Fruit fly (Drosophila melanogaster) whole organism, pupa: Measurements from ENCODE around the gene CG9757.

ENCODE experiments used
- CG10348 ChIP-seq: fragments of 200-800 bp; sonication (Bioruptor generic); IDR thresholded peaks from 2 replicates; pipeline ENCODE4 v1.3.6; 2022; ENCODE audit warnings: missing biosample characterization, missing genetic modification characterization
- CG12605 ChIP-seq: fragments of 200-800 bp; sonication (Bioruptor generic); IDR thresholded peaks from 2 replicates; pipeline ENCODE4 v1.3.6; 2022; ENCODE audit warnings: missing biosample characterization, missing genetic modification characterization
- CG13204 ChIP-seq: fragments of 200-800 bp; sonication (Bioruptor generic); optimal IDR thresholded peaks from 2 replicates; lab custom pipeline; 2018; ENCODE audit warnings: missing biosample characterization, mild to moderate bottlenecking, missing genetic modification characterization, moderate library complexity
- CG14655 ChIP-seq: fragments of 200-800 bp; sonication (Bioruptor generic); optimal IDR thresholded peaks from 3 replicates; lab custom pipeline; 2017; ENCODE audit warnings: mild to moderate bottlenecking, missing biosample characterization, missing genetic modification reagents, missing genetic modification characterization
- CG15710 ChIP-seq: fragments of 200-800 bp; sonication (Bioruptor generic); optimal IDR thresholded peaks from 2 replicates; lab custom pipeline; 2018; ENCODE audit warnings: missing biosample characterization, mild to moderate bottlenecking, missing genetic modification characterization, moderate library complexity
- CG17806 ChIP-seq: fragments of 200-800 bp; sonication (Bioruptor generic); optimal IDR thresholded peaks from 2 replicates; lab custom pipeline; 2018; ENCODE audit warnings: missing biosample characterization, mild to moderate bottlenecking, missing genetic modification characterization, moderate library complexity
- CG32121 ChIP-seq: fragments of 200-800 bp; sonication (Bioruptor generic); IDR thresholded peaks from 2 replicates; pipeline ENCODE4 v1.3.6; 2022; ENCODE audit warnings: missing biosample characterization, missing genetic modification characterization
- CG34367 ChIP-seq: fragments of 200-800 bp; sonication (Bioruptor generic); optimal IDR thresholded peaks from 2 replicates; lab custom pipeline; 2018; ENCODE audit warnings: missing biosample characterization, mild to moderate bottlenecking, missing genetic modification characterization
- CG4496 ChIP-seq: fragments of 200-800 bp; sonication (Bioruptor generic); IDR thresholded peaks from 3 replicates; pipeline ENCODE4 v1.3.6; 2022; ENCODE audit warnings: missing biosample characterization, missing genetic modification characterization
- CG8159 ChIP-seq: fragments of 200-800 bp; sonication (Bioruptor generic); optimal IDR thresholded peaks from 3 replicates; lab custom pipeline; 2018; ENCODE audit warnings: missing biosample characterization, mild to moderate bottlenecking, missing genetic modification characterization, moderate library complexity
- CG8301 ChIP-seq: fragments of 200-800 bp; sonication (Bioruptor generic); optimal IDR thresholded peaks from 2 replicates; lab custom pipeline; 2018; ENCODE audit warnings: missing biosample characterization, mild to moderate bottlenecking, missing genetic modification characterization
- CG9948 ChIP-seq: fragments of 200-800 bp; sonication (Bioruptor generic); optimal IDR thresholded peaks from 2 replicates; lab custom pipeline; 2018; ENCODE audit warnings: missing biosample characterization, mild to moderate bottlenecking, missing genetic modification characterization, moderate library complexity
- D1 ChIP-seq: fragments of 200-800 bp; sonication (Bioruptor generic); optimal IDR thresholded peaks from 2 replicates; lab custom pipeline; 2018; ENCODE audit warnings: missing biosample characterization, mild to moderate bottlenecking, missing genetic modification characterization, moderate library complexity
- EcR ChIP-seq: fragments of 200-800 bp; sonication (Bioruptor generic); optimal IDR thresholded peaks from 3 replicates; lab custom pipeline; 2019; ENCODE audit warnings: missing biosample characterization, missing genetic modification characterization, mild to moderate bottlenecking, moderate library complexity, missing genetic modification reagents
- Ets98B ChIP-seq: fragments of 200-800 bp; sonication (Bioruptor generic); IDR thresholded peaks from 2 replicates; pipeline ENCODE4 v1.3.6; 2022; ENCODE audit warnings: missing biosample characterization, missing genetic modification characterization
- Pif1A ChIP-seq: fragments of 200-800 bp; sonication (Bioruptor generic); optimal IDR thresholded peaks from 3 replicates; lab custom pipeline; 2016; ENCODE audit warnings: missing biosample characterization, missing genetic modification characterization
- Pif1B ChIP-seq: fragments of 200-800 bp; sonication (Bioruptor generic); optimal IDR thresholded peaks from 3 replicates; lab custom pipeline; 2016; ENCODE audit warnings: missing biosample characterization, missing genetic modification characterization
- Snoo ChIP-seq: fragments of 200-800 bp; sonication (Bioruptor generic); optimal IDR thresholded peaks from 3 replicates; lab custom pipeline; 2017; ENCODE audit warnings: missing biosample characterization, mild to moderate bottlenecking, missing genetic modification characterization, inconsistent platforms
- fd96Ca ChIP-seq: fragments of 200-800 bp; sonication (Bioruptor generic); IDR thresholded peaks from 3 replicates; pipeline ENCODE4 v1.3.6; 2022; ENCODE audit warnings: missing biosample characterization, missing genetic modification characterization
- gl ChIP-seq: fragments of 200-800 bp; sonication (Bioruptor generic); optimal IDR thresholded peaks from 2 replicates; lab custom pipeline; 2018; ENCODE audit warnings: missing biosample characterization, mild to moderate bottlenecking, missing genetic modification characterization
- rn ChIP-seq: fragments of 200-800 bp; sonication (Bioruptor generic); IDR thresholded peaks from 2 replicates; pipeline ENCODE4 v1.3.6; 2022; ENCODE audit warnings: missing biosample characterization, missing genetic modification characterization

CG9757 gene

dm6 chr3R:13612333-13612732 lies at the start of gene CG9757:
TSS of gene CG9757 (minus strand) at chr3R:13612433.
- TF ChIP-seq CG8159 (tag; lab: Kevin White, UChicago) (no peak), Pif1B (GFP tag; lab: Kevin White, UChicago) (no peak), CG9948 (tag; lab: Kevin White, UChicago) (no peak), Snoo (no peak), rn (GFP tag; lab: Robert Waterston, UW) (no peak)

dm6 chr3R:13660924-13661659 lies 48.9 kb upstream of the CG9757 start, which contains the start of gene B52:
TSS of gene B52 (plus strand) at chr3R:13661311.
- peak; percentile 43 for TF ChIP-seq Ets98B (GFP tag; lab: Robert Waterston, UW)
- TF ChIP-seq CG17806 (tag; lab: Kevin White, UChicago): no peak
- no peak for TF ChIP-seq CG10348 (GFP tag; lab: Robert Waterston, UW)
- no peak for TF ChIP-seq CG9948 (tag; lab: Kevin White, UChicago)
- TF ChIP-seq CG12605 (GFP tag; lab: Robert Waterston, UW): 0 out of 2 replicates have a peak, but pooled peaks have one; percentile 33
- TF ChIP-seq CG15710 (tag; lab: Kevin White, UChicago): peak; percentile 18
- peak; percentile 44 for TF ChIP-seq Pif1A (GFP tag; lab: Kevin White, UChicago)
- peak; percentile 31 for TF ChIP-seq CG34367 (tag; lab: Kevin White, UChicago)
- TF ChIP-seq CG13204: no peak
- TF ChIP-seq rn (GFP tag; lab: Robert Waterston, UW): no peak
- peak; percentile 44 for TF ChIP-seq CG8301
- TF ChIP-seq fd96Ca (GFP tag; lab: Robert Waterston, UW): peak; percentile 30; the same call in 1 of the 3 replicates
- peak; percentile 23 for TF ChIP-seq EcR (GFP tag; lab: Kevin White, UChicago)
- TF ChIP-seq gl (tag; lab: Kevin White, UChicago): peak; percentile 48
- TF ChIP-seq Snoo: peak; percentile 73
- peak; percentile 30; the same call in 1 of the 2 replicates for TF ChIP-seq CG32121 (GFP tag; lab: Robert Waterston, UW)
- TF ChIP-seq Pif1B (GFP tag; lab: Kevin White, UChicago): peak; percentile 54
- no peak for TF ChIP-seq D1
- peak; percentile 60; the same call in 1 of the 3 replicates for TF ChIP-seq CG4496 (GFP tag; lab: Robert Waterston, UW)

dm6 chr3R:13659865-13660738 lies 47.9 kb upstream of the CG9757 start, which contains the start of gene Hrb87F:
TSS of gene Hrb87F (minus strand) at chr3R:13660531.
- TF ChIP-seq CG12605 (GFP tag; lab: Robert Waterston, UW) (peak; percentile 5; the same call in 1 of the 2 replicates), CG32121 (GFP tag; lab: Robert Waterston, UW) (0 out of 2 replicates have a peak, but pooled peaks have one; percentile 18), CG9948 (tag; lab: Kevin White, UChicago) (no peak), EcR (GFP tag; lab: Kevin White, UChicago) (peak; percentile 81), CG17806 (tag; lab: Kevin White, UChicago) (no peak), CG8159 (tag; lab: Kevin White, UChicago) (no peak), fd96Ca (GFP tag; lab: Robert Waterston, UW) (peak; percentile 38; the same call in 1 of the 3 replicates), CG8301 (no peak), gl (tag; lab: Kevin White, UChicago) (peak; percentile 45), CG13204 (no peak), Pif1A (GFP tag; lab: Kevin White, UChicago) (no peak), CG4496 (GFP tag; lab: Robert Waterston, UW) (peak; percentile 61), CG10348 (GFP tag; lab: Robert Waterston, UW) (no peak), CG15710 (tag; lab: Kevin White, UChicago) (peak; percentile 23)

- TF ChIP-seq CG17806 (tag; lab: Kevin White, UChicago): no peak
- no peak for TF ChIP-seq CG34367 (tag; lab: Kevin White, UChicago)
- no peak for TF ChIP-seq CG13204
- no peak for TF ChIP-seq CG14655 (GFP tag; lab: Kevin White, UChicago)
- TF ChIP-seq fd96Ca (GFP tag; lab: Robert Waterston, UW): no peak
- no peak for TF ChIP-seq gl (tag; lab: Kevin White, UChicago)
- no peak for TF ChIP-seq Ets98B (GFP tag; lab: Robert Waterston, UW)
- no peak for TF ChIP-seq Pif1B (GFP tag; lab: Kevin White, UChicago)
- no peak for TF ChIP-seq Pif1A (GFP tag; lab: Kevin White, UChicago)
- no peak for TF ChIP-seq CG8159 (tag; lab: Kevin White, UChicago)
- no peak for TF ChIP-seq rn (GFP tag; lab: Robert Waterston, UW)
- no peak for TF ChIP-seq EcR (GFP tag; lab: Kevin White, UChicago)
- TF ChIP-seq CG4496 (GFP tag; lab: Robert Waterston, UW): no peak
- TF ChIP-seq Snoo: no peak
- no peak for TF ChIP-seq CG10348 (GFP tag; lab: Robert Waterston, UW)
- TF ChIP-seq CG15710 (tag; lab: Kevin White, UChicago): no peak
- TF ChIP-seq CG32121 (GFP tag; lab: Robert Waterston, UW): no peak
- TF ChIP-seq CG12605 (GFP tag; lab: Robert Waterston, UW): no peak
- no peak for TF ChIP-seq CG9948 (tag; lab: Kevin White, UChicago)
Observed at dm6 chr3R:13656294-13656693, 44.1 kb upstream of the CG9757 start, which contains the start of gene Rbp4. TSS of gene Rbp4 (minus strand) at chr3R:13656394.
